Worm (Caenorhabditis elegans) whole organism, young adult: ENCODE measurements around the gene sre-30.

ENCODE experiments used
- B0261.1 ChIP-seq: sonication (generic microtip); optimal IDR thresholded peaks from 2 replicates; lab custom pipeline; 2016; ENCODE audit warnings: mild to moderate bottlenecking, missing genetic modification characterization, moderate library complexity, missing compliant biosample characterization
- C17E4.6 ChIP-seq: fragments of 200-800 bp; sonication (Bioruptor generic); IDR thresholded peaks from 2 replicates; pipeline ENCODE4 v1.3.6; 2022; ENCODE audit warnings: missing genetic modification reagents, missing genetic modification characterization, missing compliant biosample characterization
- D2030.7 ChIP-seq: fragments of 200-800 bp; sonication (Bioruptor generic); IDR thresholded peaks from 2 replicates; pipeline ENCODE4 v1.3.6; 2022; ENCODE audit warnings: missing genetic modification reagents, missing genetic modification characterization, missing compliant biosample characterization
- F22D6.2 ChIP-seq: sonication (generic microtip); optimal IDR thresholded peaks from 2 replicates; lab custom pipeline; 2016; ENCODE audit warnings: mild to moderate bottlenecking, missing genetic modification characterization, missing compliant biosample characterization
- F52B5.7 ChIP-seq: sonication (generic microtip); optimal IDR thresholded peaks from 2 replicates; lab custom pipeline; 2016; ENCODE audit warnings: mild to moderate bottlenecking, missing genetic modification characterization, missing compliant biosample characterization
- F57C9.4 ChIP-seq: sonication (generic microtip); optimal IDR thresholded peaks from 2 replicates; lab custom pipeline; 2017; ENCODE audit warnings: mild to moderate bottlenecking, missing genetic modification characterization, missing compliant biosample characterization
- K12H6.12 ChIP-seq: fragments of 200-800 bp; sonication (Bioruptor generic); optimal IDR thresholded peaks from 2 replicates; lab custom pipeline; 2018; ENCODE audit warnings: mild to moderate bottlenecking, missing genetic modification characterization, missing compliant biosample characterization
- Y56A3A.18 ChIP-seq: fragments of 200-800 bp; sonication (Bioruptor generic); IDR thresholded peaks from 2 replicates; pipeline ENCODE4 v1.3.6; 2022; ENCODE audit warnings: missing genetic modification reagents, missing genetic modification characterization, missing compliant biosample characterization
- aptf-2 ChIP-seq: fragments of 200-800 bp; sonication (Bioruptor generic); conservative IDR thresholded peaks from 2 replicates; pipeline ENCODE4 v1.3.6; 2022; ENCODE audit warnings: missing genetic modification reagents, missing genetic modification characterization, missing compliant biosample characterization
- attf-5 ChIP-seq: fragments of 200-800 bp; sonication (Bioruptor generic); optimal IDR thresholded peaks from 2 replicates; lab custom pipeline; 2018; ENCODE audit warnings: mild to moderate bottlenecking, missing genetic modification characterization, missing compliant biosample characterization
- ceh-91 ChIP-seq: fragments of 200-800 bp; sonication (Bioruptor generic); IDR thresholded peaks from 2 replicates; pipeline ENCODE4 v1.3.6; 2022; ENCODE audit warnings: missing genetic modification reagents, missing genetic modification characterization, missing compliant biosample characterization
- egrh-3 ChIP-seq: fragments of 200-800 bp; sonication (Bioruptor generic); IDR thresholded peaks from 2 replicates; pipeline ENCODE4 v1.3.6; 2022; ENCODE audit warnings: missing genetic modification reagents, missing genetic modification characterization, missing compliant biosample characterization
- gei-17 ChIP-seq: fragments of 200-800 bp; sonication (Bioruptor generic); optimal IDR thresholded peaks from 2 replicates; lab custom pipeline; 2018; ENCODE audit warnings: mild to moderate bottlenecking, missing genetic modification characterization, missing compliant biosample characterization
- him-1 ChIP-seq: sonication (generic microtip); optimal IDR thresholded peaks from 2 replicates; lab custom pipeline; 2016; ENCODE audit warnings: missing genotype, missing genetic modification reagents, missing genetic modification characterization, missing compliant biosample characterization
- hlh-26 ChIP-seq: fragments of 200-800 bp; sonication (Bioruptor generic); conservative IDR thresholded peaks from 2 replicates; pipeline ENCODE4 v1.3.6; 2022; ENCODE audit warnings: missing genetic modification reagents, missing genetic modification characterization, missing compliant biosample characterization
- lag-1 ChIP-seq: fragments of 200-800 bp; sonication (Bioruptor generic); IDR thresholded peaks from 2 replicates; pipeline ENCODE4 v1.3.6; 2022; ENCODE audit warnings: missing genetic modification reagents, missing genetic modification characterization, missing compliant biosample characterization
- let-526 ChIP-seq: fragments of 200-800 bp; sonication (Bioruptor generic); IDR thresholded peaks from 2 replicates; pipeline ENCODE4 v1.3.6; 2022; ENCODE audit warnings: missing genetic modification reagents, missing genetic modification characterization, missing compliant biosample characterization
- let-607 ChIP-seq, 2 experiments: fragments of 200-800 bp in 1 of 2; sonication (Bioruptor generic) in 1 of 2; sonication (generic microtip) in 1 of 2; optimal IDR thresholded peaks; 2 replicates each; lab custom pipeline; 2016 to 2018; ENCODE audit warnings: mild to moderate bottlenecking in 2 of 2, missing compliant biosample characterization in 2 of 2, missing genetic modification characterization in 2 of 2, moderate library complexity in 2 of 2, missing genotype in 1 of 2
- lin-26 ChIP-seq: fragments of 200-800 bp; sonication (Bioruptor generic); IDR thresholded peaks from 2 replicates; pipeline ENCODE4 v1.3.6; 2022; ENCODE audit warnings: missing genetic modification reagents, missing genetic modification characterization, missing compliant biosample characterization
- lin-35 ChIP-seq, 3 experiments: fragments of 150-350 bp in 2 of 3; sonication (generic microtip) in 1 of 3; optimal IDR thresholded peaks; 2 replicates each; lab custom pipeline; 2014 to 2018; ENCODE audit warnings: missing biosample characterization in 3 of 3, missing genetic modification characterization in 3 of 3, missing genetic modification reagents in 3 of 3
- madf-8 ChIP-seq: fragments of 200-800 bp; sonication (Bioruptor generic); conservative IDR thresholded peaks from 2 replicates; pipeline ENCODE4 v1.3.6; 2022; ENCODE audit warnings: missing genetic modification reagents, missing genetic modification characterization, missing compliant biosample characterization
- mcd-1 ChIP-seq: fragments of 200-800 bp; sonication (Bioruptor generic); IDR thresholded peaks from 2 replicates; pipeline ENCODE4 v1.3.6; 2022; ENCODE audit warnings: missing genetic modification reagents, missing genetic modification characterization, missing compliant biosample characterization
- nhr-27 ChIP-seq: fragments of 200-800 bp; sonication (Bioruptor generic); optimal IDR thresholded peaks from 2 replicates; lab custom pipeline; 2018; ENCODE audit warnings: mild to moderate bottlenecking, missing genetic modification characterization, moderate library complexity, missing compliant biosample characterization
- nhr-80 ChIP-seq: sonication (generic microtip); optimal IDR thresholded peaks from 2 replicates; lab custom pipeline; 2016; ENCODE audit warnings: missing genetic modification characterization, missing compliant biosample characterization
- pbrm-1 ChIP-seq: fragments of 200-800 bp; sonication (Bioruptor generic); IDR thresholded peaks from 2 replicates; pipeline ENCODE4 v1.3.6; 2022; ENCODE audit warnings: missing genetic modification reagents, missing genetic modification characterization, missing compliant biosample characterization
- repo-1 ChIP-seq: sonication (generic microtip); optimal IDR thresholded peaks from 2 replicates; lab custom pipeline; 2017; ENCODE audit warnings: mild to moderate bottlenecking, missing genetic modification characterization, missing compliant biosample characterization
- rpc-1 ChIP-seq, 2 experiments: fragments of 150-350 bp in 1 of 2; sonication (generic microtip) in 1 of 2; optimal IDR thresholded peaks; 2 replicates each; lab custom pipeline; 2014 to 2018; ENCODE audit warnings: missing biosample characterization in 1 of 2, missing genetic modification characterization in 1 of 2, missing genetic modification reagents in 1 of 2, missing genotype in 1 of 2
- sdz-38 ChIP-seq: sonication (generic microtip); optimal IDR thresholded peaks from 2 replicates; lab custom pipeline; 2016; ENCODE audit warnings: missing genotype, missing genetic modification characterization, missing compliant biosample characterization
- snpc-1.1 ChIP-seq: sonication (generic microtip); optimal IDR thresholded peaks from 2 replicates; lab custom pipeline; 2017; ENCODE audit warnings: missing genetic modification characterization, mild to moderate bottlenecking, missing compliant biosample characterization, antibody characterized with exemption, moderate library complexity, missing genotype, missing genetic modification reagents; ENCODE audit not compliant: insufficient read depth
- snpc-4 ChIP-seq, 5 experiments: fragments of 150-350 bp in 1 of 5; sonication (generic microtip) in 4 of 5; optimal IDR thresholded peaks; 2 replicates each; lab custom pipeline; 2014 to 2018; ENCODE audit warnings: missing genetic modification characterization in 5 of 5, missing biosample characterization in 3 of 5, antibody characterized with exemption in 2 of 5, mild to moderate bottlenecking in 2 of 5, missing compliant biosample characterization in 2 of 5, missing genotype in 2 of 5, moderate library complexity in 2 of 5, missing genetic modification reagents in 1 of 5
- sptf-2 ChIP-seq: fragments of 200-800 bp; sonication (Bioruptor generic); optimal IDR thresholded peaks from 2 replicates; lab custom pipeline; 2018; ENCODE audit warnings: mild to moderate bottlenecking, missing genetic modification characterization, missing compliant biosample characterization
- unc-62 ChIP-seq: fragments of 150-350 bp; optimal IDR thresholded peaks from 2 replicates; lab custom pipeline; 2014; ENCODE audit warnings: missing biosample characterization, missing genetic modification reagents, missing genetic modification characterization
- zfh-2 ChIP-seq: fragments of 200-800 bp; sonication (Bioruptor generic); conservative IDR thresholded peaks from 2 replicates; pipeline ENCODE4 v1.3.6; 2022; ENCODE audit warnings: missing genetic modification reagents, missing genetic modification characterization, missing compliant biosample characterization

Gene sre-30

ce11 chrII:12432356-12432755 lies 26.1 kb upstream of the sre-30 start, which contains the start of gene dct-12:
Gene dct-12, minus strand, starts transcription at chrII:12432456.
- TF ChIP-seq F52B5.7 (tag; lab: Kevin White, UChicago) (no peak), snpc-4 (GFP tag; optimal IDR thresholded peaks at IDR 0.05; lab: Kevin White, UChicago) (no peak), snpc-4 (tag; optimal IDR thresholded peaks at IDR 0.05; lab: Kevin White, UChicago) (peak in 1 of 4 experiments; percentile 35)

DNA sequence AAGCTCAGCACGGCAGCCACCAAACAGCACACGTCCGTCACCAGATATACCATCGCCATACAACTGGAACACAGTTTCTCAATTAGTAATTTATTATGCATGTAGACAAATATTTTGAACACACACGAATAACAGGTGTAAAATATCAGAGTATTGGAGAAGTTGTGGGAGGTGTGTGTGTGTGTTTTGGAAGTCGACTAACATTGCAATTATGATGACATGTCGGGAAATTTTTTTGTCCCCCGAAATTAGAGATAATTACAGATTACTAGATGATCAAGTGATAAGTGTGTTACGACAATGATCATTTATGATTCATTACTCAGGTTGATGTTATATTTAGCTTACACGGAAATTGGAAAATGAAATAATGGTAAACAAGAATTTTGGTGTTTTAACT lies 23.4 kb upstream of the sre-30 start, which contains the start of gene Y57A10C.8:
Gene Y57A10C.8, minus strand, starts transcription at position 101 of the 400 bp plus-strand sequence.
- TF ChIP-seq lag-1 (GFP tag; lab: Robert Waterston, UW) (no peak), let-526 (GFP tag; lab: Robert Waterston, UW) (no peak), D2030.7 (GFP tag; lab: Robert Waterston, UW) (no peak), lin-35 (GFP tag; optimal IDR thresholded peaks at IDR 0.05; lab: Kevin White, UChicago) (no peak), lin-26 (no peak), C17E4.6 (GFP tag; lab: Robert Waterston, UW) (no peak)
- TF ChIP-seq, all 124 proteins: peak for 0

ce11 chrII:12425644-12426222 lies 19.4 kb upstream of the sre-30 start, which contains the start of gene daf-22:
Gene daf-22, minus strand, starts transcription at chrII:12425694.
- TF ChIP-seq let-607 (tag; optimal IDR thresholded peaks at IDR 0.05; lab: Kevin White, UChicago), result peak in 1 of 2 experiments; percentile 23
- peak; percentile 78 for TF ChIP-seq nhr-80
- no peak for TF ChIP-seq sdz-38

ce11 chrII:12420486-12420885 lies 14.2 kb upstream of the sre-30 start, which contains the start of gene sre-26:
Gene sre-26, minus strand, starts transcription at chrII:12420586.
- TF ChIP-seq F57C9.4 (tag; lab: Kevin White, UChicago) (no peak), K12H6.12 (no peak), attf-5 (no peak), him-1 (tag; lab: Kevin White, UChicago) (no peak), aptf-2 (GFP tag; lab: Robert Waterston, UW) (no peak), gei-17 (GFP tag; lab: Kevin White, UChicago) (no peak), egrh-3 (GFP tag; lab: Robert Waterston, UW) (no peak), F22D6.2 (no peak), B0261.1 (tag; lab: Kevin White, UChicago) (no peak), nhr-80 (no peak), repo-1 (tag; lab: Kevin White, UChicago) (no peak), rpc-1 (optimal IDR thresholded peaks at IDR 0.05; lab: Kevin White, UChicago) (no peak), rpc-1 (tag; optimal IDR thresholded peaks at IDR 0.05; lab: Kevin White, UChicago) (no peak)
- TF ChIP-seq, all 124 proteins: peak for 0

- TF ChIP-seq madf-8 (GFP tag; lab: Robert Waterston, UW), result no peak
- no peak for TF ChIP-seq pbrm-1 (GFP tag; lab: Robert Waterston, UW)
- TF ChIP-seq snpc-4 (GFP tag; optimal IDR thresholded peaks at IDR 0.05; lab: Kevin White, UChicago), result no peak
- no peak for TF ChIP-seq snpc-4 (tag; optimal IDR thresholded peaks at IDR 0.05; lab: Kevin White, UChicago)
- no peak for TF ChIP-seq sptf-2
- TF ChIP-seq ceh-91 (GFP tag; lab: Robert Waterston, UW), result no peak
- TF ChIP-seq mcd-1 (GFP tag; lab: Robert Waterston, UW), result no peak
- TF ChIP-seq snpc-1.1 (tag; lab: Kevin White, UChicago), result no peak
- no peak for TF ChIP-seq hlh-26 (GFP tag; lab: Robert Waterston, UW)
- no peak for TF ChIP-seq zfh-2
- no peak for TF ChIP-seq nhr-27 (tag; lab: Kevin White, UChicago)
- no peak for TF ChIP-seq unc-62 (GFP tag; lab: Kevin White, UChicago)
- TF ChIP-seq C17E4.6 (GFP tag; lab: Robert Waterston, UW), result no peak
- no peak for TF ChIP-seq Y56A3A.18 (GFP tag; lab: Robert Waterston, UW)
- TF ChIP-seq, all 124 proteins: peak for 0
Measured at ce11 chrII:12417996-12418395, 11.7 kb upstream of the sre-30 start.
